Fruit fly (Drosophila melanogaster) whole organism, embryonic: ENCODE results near the gene CG1965.

ENCODE experiments used
- Asciz ChIP-seq: fragments of 200-800 bp; sonication (Bioruptor generic); optimal IDR thresholded peaks from 2 replicates; lab custom pipeline; 2017; ENCODE audit warnings: missing biosample characterization, mild to moderate bottlenecking, missing genetic modification characterization, missing genetic modification reagents
- Blimp-1 ChIP-seq: fragments of 200-800 bp; sonication (Bioruptor generic); optimal IDR thresholded peaks from 3 replicates; lab custom pipeline; 2018; ENCODE audit warnings: missing biosample characterization, missing genetic modification characterization, mild to moderate bottlenecking, moderate library complexity, missing genetic modification reagents
- BtbVII ChIP-seq: fragments of 200-800 bp; sonication (Bioruptor generic); optimal IDR thresholded peaks from 3 replicates; lab custom pipeline; 2017; ENCODE audit warnings: missing biosample characterization, mild to moderate bottlenecking, missing genetic modification characterization
- CG10147 ChIP-seq: fragments of 200-800 bp; sonication (Bioruptor generic); optimal IDR thresholded peaks from 2 replicates; lab custom pipeline; 2019; ENCODE audit warnings: missing biosample characterization, mild to moderate bottlenecking, missing genetic modification characterization, moderate library complexity
- CG1024 ChIP-seq: fragments of 200-800 bp; sonication (Bioruptor generic); IDR thresholded peaks from 2 replicates; pipeline ENCODE4 v1.3.6; 2022; ENCODE audit warnings: missing biosample characterization, missing genetic modification characterization
- CG12071 ChIP-seq: fragments of 200-800 bp; sonication (Bioruptor generic); optimal IDR thresholded peaks from 3 replicates; lab custom pipeline; 2018; ENCODE audit warnings: missing biosample characterization, mild to moderate bottlenecking, missing genetic modification characterization
- CG12155 ChIP-seq: fragments of 200-800 bp; sonication (Bioruptor generic); optimal IDR thresholded peaks from 3 replicates; lab custom pipeline; 2016; ENCODE audit warnings: missing biosample characterization, missing genetic modification characterization
- CG13424 ChIP-seq: fragments of 200-800 bp; sonication (Bioruptor generic); optimal IDR thresholded peaks from 2 replicates; lab custom pipeline; 2019; ENCODE audit warnings: missing biosample characterization, mild to moderate bottlenecking, missing genetic modification characterization, moderate library complexity
- CG14050 ChIP-seq: fragments of 200-800 bp; sonication (Bioruptor generic); IDR thresholded peaks from 3 replicates; pipeline ENCODE4 v1.3.6; 2022; ENCODE audit warnings: missing biosample characterization, missing genetic modification characterization
- CG15269 ChIP-seq: fragments of 200-800 bp; sonication (Bioruptor generic); optimal IDR thresholded peaks from 2 replicates; lab custom pipeline; 2018; ENCODE audit warnings: missing biosample characterization, mild to moderate bottlenecking, missing genetic modification characterization, moderate library complexity
- CG17568 ChIP-seq: fragments of 200-800 bp; sonication (Bioruptor generic); optimal IDR thresholded peaks from 2 replicates; lab custom pipeline; 2018; ENCODE audit warnings: missing biosample characterization, mild to moderate bottlenecking, missing genetic modification characterization, moderate library complexity
- CG32767 ChIP-seq: fragments of 200-800 bp; sonication (Bioruptor generic); IDR thresholded peaks from 2 replicates; pipeline ENCODE4 v1.3.6; 2022; ENCODE audit warnings: missing biosample characterization, missing genetic modification characterization
- CG43689 ChIP-seq: fragments of 200-800 bp; sonication (Bioruptor generic); IDR thresholded peaks from 2 replicates; pipeline ENCODE4 v1.3.6; 2022; ENCODE audit warnings: missing biosample characterization, missing genetic modification characterization
- CG4854 ChIP-seq: fragments of 200-800 bp; sonication (Bioruptor generic); optimal IDR thresholded peaks from 2 replicates; lab custom pipeline; 2016; ENCODE audit warnings: missing biosample characterization, missing genetic modification characterization, inconsistent platforms
- CG7556 ChIP-seq: fragments of 200-800 bp; sonication (Bioruptor generic); optimal IDR thresholded peaks from 2 replicates; lab custom pipeline; 2017; ENCODE audit warnings: missing biosample characterization, mild to moderate bottlenecking, missing genetic modification characterization
- CG7745 ChIP-seq: fragments of 200-800 bp; sonication (Bioruptor generic); optimal IDR thresholded peaks from 2 replicates; lab custom pipeline; 2018; ENCODE audit warnings: missing biosample characterization, mild to moderate bottlenecking, missing genetic modification characterization, moderate library complexity
- CG8765 ChIP-seq: fragments of 200-800 bp; sonication (Bioruptor generic); IDR thresholded peaks from 2 replicates; pipeline ENCODE4 v1.3.6; 2022; ENCODE audit warnings: missing biosample characterization, missing genetic modification characterization
- Camta ChIP-seq: fragments of 200-800 bp; sonication (Bioruptor generic); optimal IDR thresholded peaks from 2 replicates; lab custom pipeline; 2016; ENCODE audit warnings: missing biosample characterization, missing genetic modification characterization
- Gsc ChIP-seq: fragments of 200-800 bp; sonication (Bioruptor generic); IDR thresholded peaks from 2 replicates; pipeline ENCODE4 v1.3.6; 2022; ENCODE audit warnings: missing biosample characterization, missing genetic modification characterization
- Hey ChIP-seq: fragments of 200-800 bp; sonication (Bioruptor generic); optimal IDR thresholded peaks from 3 replicates; lab custom pipeline; 2018; ENCODE audit warnings: missing biosample characterization, mild to moderate bottlenecking, missing genetic modification characterization
- Nf-YB ChIP-seq: fragments of 200-800 bp; sonication (Bioruptor generic); optimal IDR thresholded peaks from 3 replicates; lab custom pipeline; 2019; ENCODE audit warnings: missing biosample characterization, mild to moderate bottlenecking, missing genetic modification characterization, moderate library complexity
- Oli ChIP-seq: fragments of 200-800 bp; sonication (Bioruptor generic); optimal IDR thresholded peaks from 2 replicates; lab custom pipeline; 2018; ENCODE audit warnings: missing biosample characterization, mild to moderate bottlenecking, missing genetic modification characterization, moderate library complexity
- TFAM ChIP-seq: fragments of 200-800 bp; sonication (Bioruptor generic); optimal IDR thresholded peaks from 2 replicates; lab custom pipeline; 2017; ENCODE audit warnings: missing biosample characterization, missing genetic modification characterization, inconsistent platforms
- Trl ChIP-seq, 3 experiments: fragments of >200 bp in 2 of 3; fragments of 200-800 bp in 1 of 3; sonication (Bioruptor generic) in 1 of 3; optimal IDR thresholded peaks; 2 replicates in 1 of 3; 3 replicates in 2 of 3; lab custom pipeline; 2016 to 2017; ENCODE audit warnings: missing biosample characterization in 1 of 3, missing genetic modification characterization in 1 of 3
- ara ChIP-seq: fragments of 200-800 bp; sonication (Bioruptor generic); IDR thresholded peaks from 2 replicates; pipeline ENCODE4 v1.3.6; 2022; ENCODE audit warnings: missing biosample characterization, missing genetic modification characterization
- ase ChIP-seq: fragments of 200-800 bp; sonication (Bioruptor generic); IDR thresholded peaks from 3 replicates; pipeline ENCODE4 v1.3.6; 2022; ENCODE audit warnings: missing biosample characterization, missing genetic modification characterization
- bsh ChIP-seq, 2 experiments: fragments of 200-800 bp; sonication (Bioruptor generic); optimal IDR thresholded peaks; 2 replicates each; lab custom pipeline; 2017 to 2018; ENCODE audit warnings: mild to moderate bottlenecking in 2 of 2, missing biosample characterization in 2 of 2, missing genetic modification characterization in 2 of 2, moderate library complexity in 1 of 2
- ci ChIP-seq: fragments of 200-800 bp; sonication (Bioruptor generic); IDR thresholded peaks from 3 replicates; pipeline ENCODE4 v1.3.6; 2022; ENCODE audit warnings: missing biosample characterization, missing genetic modification characterization
- danr ChIP-seq: fragments of 200-800 bp; sonication (Bioruptor generic); IDR thresholded peaks from 2 replicates; pipeline ENCODE4 v1.3.6; 2022; ENCODE audit warnings: missing biosample characterization, missing genetic modification characterization
- dysf ChIP-seq: fragments of 200-800 bp; sonication (Bioruptor generic); IDR thresholded peaks from 3 replicates; pipeline ENCODE4 v1.3.6; 2022; ENCODE audit warnings: missing biosample characterization, missing genetic modification characterization
- gcm ChIP-seq: fragments of 200-800 bp; sonication (Bioruptor generic); optimal IDR thresholded peaks from 2 replicates; lab custom pipeline; 2019; ENCODE audit warnings: missing biosample characterization, mild to moderate bottlenecking, missing genetic modification characterization, moderate library complexity
- grn ChIP-seq: fragments of 200-800 bp; sonication (Bioruptor generic); optimal IDR thresholded peaks from 3 replicates; lab custom pipeline; 2017; ENCODE audit warnings: missing biosample characterization, missing genetic modification characterization
- ham ChIP-seq: fragments of 200-800 bp; sonication (Bioruptor generic); IDR thresholded peaks from 2 replicates; pipeline ENCODE4 v1.3.6; 2022; ENCODE audit warnings: missing biosample characterization, missing genetic modification characterization
- jing ChIP-seq: fragments of 200-800 bp; sonication (Bioruptor generic); optimal IDR thresholded peaks from 2 replicates; lab custom pipeline; 2018; ENCODE audit warnings: missing biosample characterization, mild to moderate bottlenecking, missing genetic modification characterization
- kah ChIP-seq: fragments of 200-800 bp; sonication (Bioruptor generic); optimal IDR thresholded peaks from 2 replicates; lab custom pipeline; 2018; ENCODE audit warnings: missing biosample characterization, mild to moderate bottlenecking, missing genetic modification characterization
- ken ChIP-seq: fragments of 200-800 bp; sonication (Bioruptor generic); IDR thresholded peaks from 3 replicates; pipeline ENCODE4 v1.3.6; 2022; ENCODE audit warnings: missing biosample characterization, missing genetic modification characterization
- klu ChIP-seq: fragments of 200-800 bp; sonication (Bioruptor generic); IDR thresholded peaks from 2 replicates; pipeline ENCODE4 v1.3.6; 2022; ENCODE audit warnings: missing biosample characterization, missing genetic modification characterization
- kni ChIP-seq: fragments of 200-800 bp; sonication (Bioruptor generic); optimal IDR thresholded peaks from 3 replicates; lab custom pipeline; 2017; ENCODE audit warnings: mild to moderate bottlenecking, missing biosample characterization, missing genetic modification reagents, missing genetic modification characterization
- lilli ChIP-seq: fragments of 200-800 bp; sonication (Bioruptor generic); optimal IDR thresholded peaks from 3 replicates; lab custom pipeline; 2016; ENCODE audit warnings: missing biosample characterization, missing genetic modification characterization
- lola ChIP-seq, 3 experiments: fragments of >200 bp in 2 of 3; fragments of 200-800 bp in 1 of 3; sonication (Bioruptor generic) in 1 of 3; optimal IDR thresholded peaks; 2 replicates each; lab custom pipeline; 2017 to 2019; ENCODE audit warnings: missing biosample characterization in 3 of 3, missing genetic modification characterization in 3 of 3, mild to moderate bottlenecking in 1 of 3, moderate library complexity in 1 of 3
- lov ChIP-seq, 2 experiments: fragments of 200-800 bp in 1 of 2; fragments of >200 bp in 1 of 2; sonication (Bioruptor generic) in 1 of 2; IDR thresholded peaks in 1 of 2; optimal IDR thresholded peaks in 1 of 2; 2 replicates in 1 of 2; 3 replicates in 1 of 2; pipeline versions ENCODE4 v1.3.6 to Lab custom; 2017 to 2022; ENCODE audit warnings: missing biosample characterization in 1 of 2, missing genetic modification characterization in 1 of 2
- ranshi ChIP-seq: fragments of 200-800 bp; sonication (Bioruptor generic); IDR thresholded peaks from 2 replicates; pipeline ENCODE4 v1.3.6; 2022; ENCODE audit warnings: missing biosample characterization, missing genetic modification characterization
- sens-2 ChIP-seq: fragments of 200-800 bp; sonication (Bioruptor generic); IDR thresholded peaks from 2 replicates; pipeline ENCODE4 v1.3.6; 2022; ENCODE audit warnings: missing biosample characterization, missing genetic modification characterization
- so ChIP-seq: fragments of 200-800 bp; sonication (Bioruptor generic); IDR thresholded peaks from 3 replicates; pipeline ENCODE4 v1.3.6; 2022; ENCODE audit warnings: missing biosample characterization, missing genetic modification characterization
- sqz ChIP-seq: fragments of 200-800 bp; sonication (Bioruptor generic); optimal IDR thresholded peaks from 3 replicates; lab custom pipeline; 2018; ENCODE audit warnings: missing biosample characterization, mild to moderate bottlenecking, missing genetic modification characterization
- trem ChIP-seq: fragments of 200-800 bp; optimal IDR thresholded peaks from 3 replicates; lab custom pipeline; 2019; ENCODE audit warnings: missing biosample characterization, mild to moderate bottlenecking, missing genetic modification characterization, moderate library complexity
- twi ChIP-seq: fragments of 200-800 bp; optimal IDR thresholded peaks from 2 replicates; lab custom pipeline; 2019; ENCODE audit warnings: missing biosample characterization, mild to moderate bottlenecking, missing genetic modification characterization, moderate library complexity

Gene CG1965

dm6 chr3R:7066267-7066666 is 934 bp upstream of the CG1965 start (continued):
- TF ChIP-seq lilli, result no peak
- TF ChIP-seq kah (GFP tag; lab: Kevin White, UChicago), result peak; percentile 15
- TF ChIP-seq jing, result no peak
- TF ChIP-seq lola (GFP tag; optimal IDR thresholded peaks at IDR 0.05; lab: Kevin White, UChicago), result no peak
- no peak for TF ChIP-seq sqz (GFP tag; lab: Kevin White, UChicago)
- no peak for TF ChIP-seq bsh (GFP tag; optimal IDR thresholded peaks at IDR 0.05; lab: Kevin White, UChicago)
- no peak for TF ChIP-seq Oli (tag; lab: Kevin White, UChicago)
- TF ChIP-seq CG12155 (GFP tag; lab: Kevin White, UChicago), result no peak
- TF ChIP-seq Blimp-1 (GFP tag; lab: Kevin White, UChicago), result peak; percentile 27
- peak; percentile 4 for TF ChIP-seq BtbVII (GFP tag; lab: Kevin White, UChicago)
- TF ChIP-seq CG14050 (GFP tag; lab: Robert Waterston, UW), result no peak
- 0 out of 3 replicates have a peak, but pooled peaks have one; percentile 32 for TF ChIP-seq ken (GFP tag; lab: Robert Waterston, UW)
- no peak for TF ChIP-seq CG8765
- TF ChIP-seq CG15269 (tag; lab: Kevin White, UChicago), result no peak
- no peak for TF ChIP-seq dysf (GFP tag; lab: Robert Waterston, UW)

- TF ChIP-seq gcm (GFP tag; lab: Kevin White, UChicago) (peak; percentile 44), Camta (GFP tag; lab: Kevin White, UChicago) (no peak), CG32767 (GFP tag; lab: Robert Waterston, UW) (no peak), ci (GFP tag; lab: Robert Waterston, UW) (no peak), CG43689 (GFP tag; lab: Robert Waterston, UW) (no peak), CG10147 (GFP tag; lab: Kevin White, UChicago) (no peak), danr (no peak), Trl (optimal IDR thresholded peaks at IDR 0.05; lab: Kevin White, UChicago) (no peak), Trl (GFP tag; optimal IDR thresholded peaks at IDR 0.05; lab: Kevin White, UChicago) (no peak), TFAM (no peak), CG7556 (GFP tag; lab: Kevin White, UChicago) (no peak), ase (GFP tag; lab: Robert Waterston, UW) (no peak), sens-2 (no peak), twi (tag; lab: Kevin White, UChicago) (no peak), ranshi (GFP tag; lab: Robert Waterston, UW) (no peak), CG8765 (no peak), Hey (tag; lab: Kevin White, UChicago) (no peak), lov (optimal IDR thresholded peaks at IDR 0.05; lab: Kevin White, UChicago) (no peak), lov (GFP tag; IDR thresholded peaks at IDR 0.05; lab: Robert Waterston, UW) (no peak), Asciz (no peak), CG4854 (GFP tag; lab: Kevin White, UChicago) (no peak), so (GFP tag; lab: Robert Waterston, UW) (no peak), trem (tag; lab: Kevin White, UChicago) (peak; percentile 64), klu (GFP tag; lab: Robert Waterston, UW) (no peak), Gsc (GFP tag; lab: Robert Waterston, UW) (no peak), ham (GFP tag; lab: Robert Waterston, UW) (no peak), CG12071 (no peak), CG17568 (GFP tag; lab: Kevin White, UChicago) (no peak), kni (GFP tag; lab: Kevin White, UChicago) (no peak), CG1024 (GFP tag; lab: Robert Waterston, UW) (no peak), CG7745 (tag; lab: Kevin White, UChicago) (no peak), grn (GFP tag; lab: Kevin White, UChicago) (peak; percentile 98), ara (GFP tag; lab: Robert Waterston, UW) (no peak), ken (GFP tag; lab: Robert Waterston, UW) (no peak), Nf-YB (no peak), CG13424 (tag; lab: Kevin White, UChicago) (no peak)
These were observed 7.3 kb downstream of the CG1965 start, which contains the start of the genes Ufl1 and CG1943 for dm6 chr3R:7074297-7075114. Gene Ufl1, minus strand, starts transcription at chr3R:7074452. Gene CG1943, plus strand, starts transcription at chr3R:7074859.
